Worm (Caenorhabditis elegans): ENCODE measurements around the gene puf-3.

- TF ChIP-seq aly-2 (tag; optimal IDR thresholded peaks at IDR 0.05), result no peak
- TF ChIP-seq nfya-1 (tag; optimal IDR thresholded peaks at IDR 0.05; ENCODE audit: insufficient read depth), result no peak
- no peak for TF ChIP-seq sea-2 (GFP tag; optimal IDR thresholded peaks at IDR 0.05)
- no peak for TF ChIP-seq daf-12 (tag; optimal IDR thresholded peaks at IDR 0.05)
- no peak for TF ChIP-seq ceh-82 (tag; optimal IDR thresholded peaks at IDR 0.05)
- TF ChIP-seq mdl-1 (tag; optimal IDR thresholded peaks at IDR 0.05), result no peak
- TF ChIP-seq pha-4 (tag; optimal IDR thresholded peaks at IDR 0.05), result no peak
- TF ChIP-seq egl-27 (tag; optimal IDR thresholded peaks at IDR 0.05), result no peak
- TF ChIP-seq fos-1 (tag; optimal IDR thresholded peaks at IDR 0.05), result no peak
Measured at ce11 chrIV:13472011-13472410, 40.0 kb downstream of the puf-3 start, which contains the start of the genes ttbk-8.1 and Y38H8A.4.
